Worm (Caenorhabditis elegans) whole organism, L3 larva: ENCODE data around the gene srsx-40.

Experiments used
- R02D3.7 ChIP-seq: fragments of 150-350 bp; optimal IDR thresholded peaks from 2 replicates; lab custom pipeline; 2014; ENCODE audit warnings: missing biosample characterization, missing genetic modification characterization
- ZK546.5 ChIP-seq: sonication (generic microtip); optimal IDR thresholded peaks from 2 replicates; lab custom pipeline; 2017; ENCODE audit warnings: missing biosample characterization, missing genetic modification characterization
- aly-2 ChIP-seq: fragments of 150-350 bp; optimal IDR thresholded peaks from 2 replicates; lab custom pipeline; 2014; ENCODE audit warnings: missing biosample characterization, missing genetic modification characterization
- ama-1 ChIP-seq: fragments of 150-350 bp; optimal IDR thresholded peaks from 2 replicates; lab custom pipeline; 2018
- ceh-16 ChIP-seq: sonication (generic microtip); optimal IDR thresholded peaks from 2 replicates; lab custom pipeline; 2017; ENCODE audit warnings: missing biosample characterization, missing genetic modification characterization
- ceh-28 ChIP-seq: fragments of 150-350 bp; optimal IDR thresholded peaks from 2 replicates; lab custom pipeline; 2014; ENCODE audit warnings: missing biosample characterization, missing genetic modification reagents, missing genetic modification characterization
- ceh-82 ChIP-seq: fragments of 150-350 bp; optimal IDR thresholded peaks from 2 replicates; lab custom pipeline; 2014; ENCODE audit warnings: missing biosample characterization, missing genetic modification characterization
- ceh-9 ChIP-seq: sonication (generic microtip); optimal IDR thresholded peaks from 2 replicates; lab custom pipeline; 2018; ENCODE audit warnings: missing biosample characterization, missing genetic modification characterization
- daf-12 ChIP-seq: fragments of 150-350 bp; optimal IDR thresholded peaks from 2 replicates; lab custom pipeline; 2014; ENCODE audit warnings: missing biosample characterization, missing genetic modification reagents, missing genetic modification characterization
- egl-27 ChIP-seq: sonication (generic microtip); optimal IDR thresholded peaks from 4 replicates; lab custom pipeline; 2017; ENCODE audit warnings: missing biosample characterization, missing genetic modification reagents, missing genetic modification characterization
- egl-5 ChIP-seq: fragments of 150-350 bp; optimal IDR thresholded peaks from 2 replicates; lab custom pipeline; 2017; ENCODE audit warnings: missing biosample characterization, missing genetic modification reagents, missing genetic modification characterization, inconsistent platforms
- elt-2 ChIP-seq: sonication (generic microtip); optimal IDR thresholded peaks from 2 replicates; lab custom pipeline; 2016; ENCODE audit warnings: missing genetic modification reagents, mild to moderate bottlenecking, missing genetic modification characterization, missing compliant biosample characterization
- elt-3 ChIP-seq, 3 experiments: fragments of 150-350 bp in 1 of 3; sonication (generic microtip) in 2 of 3; optimal IDR thresholded peaks; 2 replicates in 2 of 3; 4 replicates in 1 of 3; lab custom pipeline; 2014 to 2017; ENCODE audit warnings: missing biosample characterization in 3 of 3, missing genetic modification characterization in 3 of 3
- eor-1 ChIP-seq, 2 experiments: fragments of 150-350 bp; optimal IDR thresholded peaks; 2 replicates each; lab custom pipeline; 2014 to 2018; ENCODE audit warnings: missing biosample characterization in 2 of 2, missing genetic modification characterization in 2 of 2
- fkh-10 ChIP-seq: sonication (generic microtip); optimal IDR thresholded peaks from 2 replicates; lab custom pipeline; 2017; ENCODE audit warnings: missing biosample characterization, missing genetic modification reagents, missing genetic modification characterization
- fkh-2 ChIP-seq: fragments of 150-350 bp; optimal IDR thresholded peaks from 2 replicates; lab custom pipeline; 2014; ENCODE audit warnings: missing biosample characterization, missing genetic modification reagents, missing genetic modification characterization
- fos-1 ChIP-seq: fragments of 150-350 bp; optimal IDR thresholded peaks from 2 replicates; lab custom pipeline; 2014; ENCODE audit warnings: missing biosample characterization, missing genetic modification characterization
- hmg-11 ChIP-seq: sonication (generic microtip); optimal IDR thresholded peaks from 2 replicates; lab custom pipeline; 2016; ENCODE audit warnings: missing genetic modification characterization, missing compliant biosample characterization
- jun-1 ChIP-seq: fragments of 150-350 bp; optimal IDR thresholded peaks from 2 replicates; lab custom pipeline; 2014; ENCODE audit warnings: missing biosample characterization, missing genetic modification reagents, missing genetic modification characterization
- lin-15B ChIP-seq: fragments of 150-350 bp; optimal IDR thresholded peaks from 2 replicates; lab custom pipeline; 2014; ENCODE audit warnings: missing biosample characterization, missing genetic modification characterization
- lin-39 ChIP-seq: fragments of 150-350 bp; optimal IDR thresholded peaks from 2 replicates; lab custom pipeline; 2018; ENCODE audit warnings: missing biosample characterization, missing genetic modification reagents, missing genetic modification characterization
- lsy-12 ChIP-seq: sonication (generic microtip); optimal IDR thresholded peaks from 2 replicates; lab custom pipeline; 2016; ENCODE audit warnings: mild to moderate bottlenecking, missing genetic modification characterization, missing compliant biosample characterization
- mdl-1 ChIP-seq: fragments of 150-350 bp; optimal IDR thresholded peaks from 2 replicates; lab custom pipeline; 2014; ENCODE audit warnings: missing biosample characterization, missing genetic modification characterization
- mml-1 ChIP-seq: fragments of 150-350 bp; sonication (generic microtip); optimal IDR thresholded peaks from 3 replicates; lab custom pipeline; 2014; ENCODE audit warnings: missing biosample characterization, missing genetic modification characterization
- nfya-1 ChIP-seq: sonication (generic microtip); optimal IDR thresholded peaks from 2 replicates; lab custom pipeline; 2017; ENCODE audit warnings: missing genetic modification characterization, mild to moderate bottlenecking, missing compliant biosample characterization, antibody characterized with exemption, moderate library complexity; ENCODE audit not compliant: insufficient read depth
- nhr-11 ChIP-seq: fragments of 150-350 bp; optimal IDR thresholded peaks from 2 replicates; lab custom pipeline; 2014; ENCODE audit warnings: missing biosample characterization, missing genetic modification characterization
- nhr-12 ChIP-seq: fragments of 150-350 bp; optimal IDR thresholded peaks from 2 replicates; lab custom pipeline; 2014; ENCODE audit warnings: missing biosample characterization, missing genetic modification characterization
- nhr-23 ChIP-seq: fragments of 150-350 bp; optimal IDR thresholded peaks from 2 replicates; lab custom pipeline; 2014; ENCODE audit warnings: missing biosample characterization, missing genetic modification reagents, missing genetic modification characterization
- nhr-237 ChIP-seq: fragments of 150-350 bp; optimal IDR thresholded peaks from 2 replicates; lab custom pipeline; 2014; ENCODE audit warnings: missing biosample characterization, missing genetic modification characterization
- nhr-25 ChIP-seq: sonication (generic microtip); optimal IDR thresholded peaks from 2 replicates; lab custom pipeline; 2017; ENCODE audit warnings: missing biosample characterization, missing genetic modification characterization
- nhr-28 ChIP-seq: fragments of 150-350 bp; optimal IDR thresholded peaks from 2 replicates; lab custom pipeline; 2014; ENCODE audit warnings: missing biosample characterization, missing genetic modification characterization
- nhr-67 ChIP-seq: fragments of 150-350 bp; optimal IDR thresholded peaks from 2 replicates; lab custom pipeline; 2014; ENCODE audit warnings: missing biosample characterization, missing genetic modification characterization
- nhr-76 ChIP-seq: fragments of 150-350 bp; sonication (generic microtip); optimal IDR thresholded peaks from 5 replicates; lab custom pipeline; 2014; ENCODE audit warnings: missing biosample characterization, missing genetic modification characterization
- nhr-77 ChIP-seq: fragments of 150-350 bp; optimal IDR thresholded peaks from 2 replicates; lab custom pipeline; 2014; ENCODE audit warnings: missing biosample characterization, missing genetic modification characterization
- pha-4 ChIP-seq: fragments of 150-350 bp; optimal IDR thresholded peaks from 2 replicates; lab custom pipeline; 2014; ENCODE audit warnings: missing biosample characterization, missing genetic modification reagents, missing genetic modification characterization
- pqm-1 ChIP-seq: fragments of 150-350 bp; optimal IDR thresholded peaks from 2 replicates; lab custom pipeline; 2017; ENCODE audit warnings: missing biosample characterization, missing genetic modification characterization, inconsistent platforms
- skn-1 ChIP-seq: fragments of 150-350 bp; optimal IDR thresholded peaks from 2 replicates; lab custom pipeline; 2014; ENCODE audit warnings: missing biosample characterization, missing genetic modification characterization
- snpc-4 ChIP-seq: fragments of 150-350 bp; optimal IDR thresholded peaks from 2 replicates; lab custom pipeline; 2014; ENCODE audit warnings: missing biosample characterization, missing genetic modification characterization
- tbx-2 ChIP-seq: sonication (generic microtip); optimal IDR thresholded peaks from 2 replicates; lab custom pipeline; 2016; ENCODE audit warnings: mild to moderate bottlenecking, missing genetic modification characterization, missing compliant biosample characterization
- unc-39 ChIP-seq: sonication (generic microtip); optimal IDR thresholded peaks from 4 replicates; lab custom pipeline; 2017; ENCODE audit warnings: missing biosample characterization, missing genetic modification characterization
- unc-62 ChIP-seq: fragments of 150-350 bp; sonication (generic microtip); optimal IDR thresholded peaks from 4 replicates; lab custom pipeline; 2014; ENCODE audit warnings: missing biosample characterization, missing genetic modification reagents, missing genetic modification characterization
- ztf-11 ChIP-seq: fragments of 150-350 bp; optimal IDR thresholded peaks from 2 replicates; lab custom pipeline; 2014; ENCODE audit warnings: missing biosample characterization, missing genetic modification characterization
- ztf-4 ChIP-seq: fragments of 150-350 bp; optimal IDR thresholded peaks from 2 replicates; lab custom pipeline; 2014; ENCODE audit warnings: missing biosample characterization, missing genetic modification characterization

Gene srsx-40

DNA sequence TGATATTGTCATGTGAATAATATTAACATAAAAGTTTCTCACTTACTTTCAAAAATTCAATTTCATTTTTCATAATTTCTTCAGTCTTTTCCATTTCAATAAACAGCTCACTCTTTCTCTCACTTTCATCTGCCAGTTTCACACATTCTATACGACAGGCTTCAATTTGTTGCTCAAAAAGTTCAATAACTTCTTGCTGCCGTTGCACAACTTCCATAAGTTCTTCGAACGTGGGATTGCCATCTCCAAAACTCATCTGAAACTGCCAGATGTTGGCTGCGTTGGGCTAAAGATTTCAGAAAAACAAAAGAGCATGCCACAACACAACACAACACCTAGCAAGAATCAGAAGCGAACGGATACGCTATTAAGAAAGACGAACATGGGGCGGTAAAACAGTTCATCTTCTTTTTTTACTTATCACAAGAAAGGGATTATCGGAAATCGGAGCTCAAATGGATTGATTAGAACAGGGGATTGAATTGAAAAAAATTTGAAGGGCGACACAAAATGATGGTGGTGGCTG, 29.9 kb upstream of the srsx-40 start:
- TF ChIP-seq nhr-76 (tag; lab: Kevin White, UChicago) (no peak), ceh-16 (tag; lab: Kevin White, UChicago) (no peak), aly-2 (tag; lab: Kevin White, UChicago) (no peak), mdl-1 (tag; lab: Kevin White, UChicago) (no peak)

DNA sequence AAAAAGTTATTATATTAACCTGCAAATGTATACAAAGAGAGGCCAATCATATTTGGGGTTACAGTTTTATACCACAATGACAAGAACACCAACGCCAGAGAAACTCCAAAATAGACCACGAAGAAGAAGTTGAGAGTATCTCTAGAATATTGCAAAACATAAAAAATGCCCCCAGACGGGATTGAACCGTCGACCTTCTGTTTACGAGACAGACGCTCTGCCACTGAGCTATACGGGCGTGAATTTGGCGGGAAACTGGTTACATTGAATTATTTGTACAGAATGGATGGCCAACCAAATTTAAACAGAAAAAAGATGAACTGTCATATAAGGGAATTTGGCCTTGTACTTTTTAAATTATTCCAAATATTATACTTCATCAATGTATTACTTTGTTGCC, 27.1 kb upstream of the srsx-40 start:
- TF ChIP-seq ceh-9 (tag; lab: Kevin White, UChicago) = no peak
- peak; percentile 31 for TF ChIP-seq jun-1
- TF ChIP-seq lsy-12 = peak; percentile 40
- TF ChIP-seq nfya-1 (tag; lab: Kevin White, UChicago) = peak; percentile 45
- peak in 1 of 3 experiments; percentile 12 for TF ChIP-seq elt-3 (tag; optimal IDR thresholded peaks at IDR 0.05; lab: Kevin White, UChicago)
- peak; percentile 61 for TF ChIP-seq nhr-25 (tag; lab: Kevin White, UChicago)
- TF ChIP-seq elt-2 (tag; lab: Kevin White, UChicago) = peak; percentile 21
- peak; percentile 22 for TF ChIP-seq nhr-23 (tag; lab: Kevin White, UChicago)
- no peak for TF ChIP-seq snpc-4 (tag; lab: Kevin White, UChicago)
- peak; percentile 63 for TF ChIP-seq pha-4 (tag; lab: Kevin White, UChicago)
- TF ChIP-seq, all 47 proteins: peak for 8

DNA sequence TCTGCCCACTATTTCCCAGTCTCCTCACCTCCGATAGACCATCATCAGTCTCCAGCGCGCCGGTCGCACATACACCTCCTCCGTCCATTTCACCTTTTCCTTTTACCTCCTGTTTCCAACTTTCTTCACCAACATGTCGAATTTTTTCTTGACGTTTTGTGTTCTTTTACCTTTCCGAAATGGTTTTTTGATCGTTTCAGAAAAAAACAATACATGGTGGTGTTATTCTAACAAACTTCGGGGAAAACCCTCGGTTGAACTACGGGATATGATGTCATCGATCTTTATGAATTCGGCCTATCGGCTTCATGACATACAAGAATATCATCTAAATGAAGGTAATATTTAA, 25.2 kb upstream of the srsx-40 start, which contains the start of gene Y97E10C.1:
Y97E10C.1 (plus strand) TSS at position 201 of the 349 bp plus-strand sequence.
- no peak for TF ChIP-seq aly-2 (tag; lab: Kevin White, UChicago)
- no peak for TF ChIP-seq nhr-67 (tag; lab: Kevin White, UChicago)
- no peak for TF ChIP-seq lin-15B (tag; lab: Kevin White, UChicago)
- no peak for TF ChIP-seq nhr-12 (tag; lab: Kevin White, UChicago)
- no peak for TF ChIP-seq unc-39 (tag; lab: Kevin White, UChicago)
- TF ChIP-seq ztf-11 (tag; lab: Kevin White, UChicago) = no peak
- no peak for TF ChIP-seq R02D3.7

DNA sequence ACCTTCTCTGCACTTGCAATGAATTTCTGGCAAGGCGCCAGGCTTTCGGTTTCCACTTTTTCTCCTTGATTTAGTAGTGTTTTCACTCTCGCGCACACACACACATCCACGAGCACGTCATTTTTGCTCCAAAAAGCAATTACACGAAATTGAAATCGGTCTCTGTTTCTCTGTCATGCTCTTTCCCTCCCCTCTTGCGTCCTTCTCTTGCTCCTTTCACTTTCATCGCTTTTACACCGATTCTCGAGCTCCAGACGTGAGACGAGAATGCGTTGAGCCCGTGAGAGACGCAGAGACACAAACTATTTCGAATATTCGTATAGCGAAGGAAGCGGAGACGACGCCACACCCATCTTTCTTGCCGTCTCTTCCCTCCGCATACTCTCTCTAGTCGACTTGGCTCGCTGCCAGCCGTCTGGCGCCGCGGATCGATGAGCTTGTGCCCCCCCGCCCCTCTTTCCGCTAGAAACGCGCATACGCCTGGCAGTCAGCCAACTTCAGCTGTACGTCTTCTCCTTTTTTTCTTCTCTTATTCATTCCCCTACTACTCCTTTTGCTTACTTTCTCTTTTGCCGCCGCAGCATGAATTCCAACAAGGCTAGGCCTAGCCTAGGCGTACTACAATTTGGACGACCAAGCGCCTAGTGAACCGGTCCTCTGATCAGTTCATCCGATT, 24.7 kb upstream of the srsx-40 start:
- no peak for TF ChIP-seq eor-1 (tag; optimal IDR thresholded peaks at IDR 0.05; lab: Kevin White, UChicago)
- peak; percentile 50 for TF ChIP-seq lsy-12
- TF ChIP-seq ztf-11 (tag; lab: Kevin White, UChicago) = no peak
- peak; percentile 76 for TF ChIP-seq ceh-28
- peak; percentile 72 for TF ChIP-seq lin-39 (tag; lab: Kevin White, UChicago)
- no peak for TF ChIP-seq ztf-4 (tag; lab: Kevin White, UChicago)
- TF ChIP-seq jun-1 = peak; percentile 67
- TF ChIP-seq elt-2 (tag; lab: Kevin White, UChicago) = peak; percentile 57
- TF ChIP-seq nhr-25 (tag; lab: Kevin White, UChicago) = peak; percentile 69
- TF ChIP-seq ZK546.5 = no peak
- no peak for TF ChIP-seq unc-62 (GFP tag; lab: Kevin White, UChicago)
- TF ChIP-seq ama-1 (lab: Kevin White, UChicago) = no peak
- peak; percentile 26 for TF ChIP-seq pha-4 (tag; lab: Kevin White, UChicago)
- TF ChIP-seq elt-3 (tag; optimal IDR thresholded peaks at IDR 0.05; lab: Kevin White, UChicago) = no peak
- peak; percentile 5 for TF ChIP-seq R02D3.7
- no peak for TF ChIP-seq fos-1 (tag; lab: Kevin White, UChicago)
- no peak for TF ChIP-seq snpc-4 (tag; lab: Kevin White, UChicago)
- peak; percentile 89 for TF ChIP-seq nfya-1 (tag; lab: Kevin White, UChicago)
- peak; percentile 55 for TF ChIP-seq ceh-82 (tag; lab: Kevin White, UChicago)
- TF ChIP-seq daf-12 = no peak
- no peak for TF ChIP-seq nhr-28 (tag; lab: Kevin White, UChicago)
- TF ChIP-seq unc-39 (tag; lab: Kevin White, UChicago) = no peak
- peak; percentile 56 for TF ChIP-seq lin-15B (tag; lab: Kevin White, UChicago)
- TF ChIP-seq nhr-11 (tag; lab: Kevin White, UChicago) = peak; percentile 46
- TF ChIP-seq egl-5 = peak; percentile 41
- no peak for TF ChIP-seq nhr-77 (tag; lab: Kevin White, UChicago)
- TF ChIP-seq tbx-2 (tag; lab: Kevin White, UChicago) = peak; percentile 91
- no peak for TF ChIP-seq nhr-237
- TF ChIP-seq egl-27 = no peak
- TF ChIP-seq mml-1 (tag; lab: Kevin White, UChicago) = no peak
- peak; percentile 53 for TF ChIP-seq nhr-23 (tag; lab: Kevin White, UChicago)
- peak; percentile 18 for TF ChIP-seq pqm-1 (tag; lab: Kevin White, UChicago)
- no peak for TF ChIP-seq fkh-2 (tag; lab: Kevin White, UChicago)
- TF ChIP-seq fkh-10 (GFP tag; lab: Kevin White, UChicago) = peak; percentile 72
- TF ChIP-seq hmg-11 = peak; percentile 80
- peak; percentile 20 for TF ChIP-seq skn-1 (tag; lab: Kevin White, UChicago)
- TF ChIP-seq ceh-9 (tag; lab: Kevin White, UChicago) = no peak
- no peak for TF ChIP-seq aly-2 (tag; lab: Kevin White, UChicago)
- no peak for TF ChIP-seq ceh-16 (tag; lab: Kevin White, UChicago)
- TF ChIP-seq mdl-1 (tag; lab: Kevin White, UChicago) = peak; percentile 38
